Worm (Caenorhabditis elegans) whole organism, L1 larva: ENCODE measurements around the gene T23G7.3.

Source experiments
- aha-1 ChIP-seq: fragments of 150-350 bp; optimal IDR thresholded peaks from 2 replicates; lab custom pipeline; 2014; ENCODE audit warnings: missing biosample characterization, missing genetic modification characterization
- alr-1 ChIP-seq: fragments of 200-800 bp; sonication (Bioruptor generic); optimal IDR thresholded peaks from 2 replicates; lab custom pipeline; 2018; ENCODE audit warnings: borderline replicate concordance, mild to moderate bottlenecking, missing genetic modification characterization, missing compliant biosample characterization
- blmp-1 ChIP-seq: fragments of 150-350 bp; optimal IDR thresholded peaks from 2 replicates; lab custom pipeline; 2014; ENCODE audit warnings: missing biosample characterization, missing genetic modification characterization
- dpl-1 ChIP-seq, 3 experiments: fragments of 150-350 bp in 2 of 3; sonication (generic microtip) in 1 of 3; optimal IDR thresholded peaks; 2 replicates each; lab custom pipeline; 2014 to 2017; ENCODE audit warnings: missing biosample characterization in 3 of 3, missing genetic modification characterization in 3 of 3, missing genetic modification reagents in 3 of 3
- efl-1 ChIP-seq, 4 experiments: fragments of 150-350 bp; optimal IDR thresholded peaks in 3 of 4; peaks in 1 of 4; 1 replicate in 1 of 4; 2 replicates in 3 of 4; lab custom pipeline; 2014; ENCODE audit warnings: missing biosample characterization in 2 of 4, missing genetic modification characterization in 2 of 4, missing genetic modification reagents in 2 of 4
- efl-3 ChIP-seq: fragments of 200-800 bp; sonication (Bioruptor generic); optimal IDR thresholded peaks from 2 replicates; lab custom pipeline; 2018; ENCODE audit warnings: mild to moderate bottlenecking, missing genetic modification characterization, missing compliant biosample characterization
- egl-27 ChIP-seq, 2 experiments: fragments of 150-350 bp in 1 of 2; sonication (generic microtip); optimal IDR thresholded peaks; 3 replicates each; lab custom pipeline; 2017 to 2018; ENCODE audit warnings: missing biosample characterization in 2 of 2, missing genetic modification characterization in 2 of 2, missing genetic modification reagents in 2 of 2
- elt-2 ChIP-seq: sonication (generic microtip); optimal IDR thresholded peaks from 2 replicates; lab custom pipeline; 2016; ENCODE audit warnings: missing genetic modification characterization, mild to moderate bottlenecking, inconsistent platforms, missing compliant biosample characterization, missing genetic modification reagents
- elt-3 ChIP-seq, 6 experiments: fragments of 150-350 bp in 1 of 6; sonication (generic microtip); optimal IDR thresholded peaks; 2 replicates each; lab custom pipeline; 2017 to 2018; ENCODE audit warnings: missing biosample characterization in 6 of 6, missing genetic modification characterization in 6 of 6, inconsistent platforms in 1 of 6
- fkh-8 ChIP-seq: sonication (generic microtip); optimal IDR thresholded peaks from 2 replicates; lab custom pipeline; 2016; ENCODE audit warnings: mild to moderate bottlenecking, missing genetic modification characterization, missing compliant biosample characterization
- grh-1 ChIP-seq: fragments of 200-800 bp; sonication (Bioruptor generic); IDR thresholded peaks from 2 replicates; pipeline ENCODE4 v1.3.6; 2022; ENCODE audit warnings: missing genetic modification reagents, missing genetic modification characterization, missing compliant biosample characterization
- hlh-4 ChIP-seq: sonication (generic microtip); optimal IDR thresholded peaks from 2 replicates; lab custom pipeline; 2016; ENCODE audit warnings: mild to moderate bottlenecking, missing genetic modification characterization, missing compliant biosample characterization
- hpl-2 ChIP-seq: fragments of 150-350 bp; optimal IDR thresholded peaks from 2 replicates; lab custom pipeline; 2014; ENCODE audit warnings: missing biosample characterization, missing genetic modification reagents, missing genetic modification characterization
- jun-1 ChIP-seq: fragments of 150-350 bp; optimal IDR thresholded peaks from 2 replicates; lab custom pipeline; 2014; ENCODE audit warnings: missing biosample characterization, missing genetic modification reagents, missing genetic modification characterization
- lin-14 ChIP-seq: fragments of 200-800 bp; sonication (Bioruptor generic); optimal IDR thresholded peaks from 2 replicates; lab custom pipeline; 2018; ENCODE audit warnings: mild to moderate bottlenecking, missing genetic modification characterization, moderate library complexity, missing compliant biosample characterization
- lin-35 ChIP-seq, 2 experiments: fragments of 150-350 bp; optimal IDR thresholded peaks; 2 replicates each; lab custom pipeline; 2014; ENCODE audit warnings: missing biosample characterization in 2 of 2, missing genetic modification characterization in 2 of 2, missing genetic modification reagents in 2 of 2
- mep-1 ChIP-seq: fragments of 150-350 bp; optimal IDR thresholded peaks from 2 replicates; lab custom pipeline; 2014; ENCODE audit warnings: missing biosample characterization, missing genetic modification characterization
- nhr-11 ChIP-seq: fragments of 150-350 bp; optimal IDR thresholded peaks from 2 replicates; lab custom pipeline; 2014; ENCODE audit warnings: missing biosample characterization, missing genetic modification characterization
- nhr-12 ChIP-seq: sonication (generic microtip); optimal IDR thresholded peaks from 2 replicates; lab custom pipeline; 2017; ENCODE audit warnings: missing biosample characterization, missing genetic modification characterization
- nhr-19 ChIP-seq: fragments of 200-800 bp; sonication (Bioruptor generic); conservative IDR thresholded peaks from 2 replicates; pipeline ENCODE4 v1.3.6; 2022; ENCODE audit warnings: missing genetic modification characterization, missing compliant biosample characterization
- nhr-28 ChIP-seq: fragments of 150-350 bp; optimal IDR thresholded peaks from 2 replicates; lab custom pipeline; 2014; ENCODE audit warnings: missing biosample characterization, missing genetic modification characterization
- nhr-71 ChIP-seq: sonication (generic microtip); optimal IDR thresholded peaks from 2 replicates; lab custom pipeline; 2016; ENCODE audit warnings: mild to moderate bottlenecking, missing genetic modification characterization, moderate library complexity, missing compliant biosample characterization
- nhr-76 ChIP-seq: sonication (generic microtip); optimal IDR thresholded peaks from 2 replicates; lab custom pipeline; 2017; ENCODE audit warnings: missing biosample characterization, missing genetic modification characterization
- nhr-85 ChIP-seq: sonication (generic microtip); peaks from one replicate; lab custom pipeline; 2016; ENCODE audit warnings: missing genetic modification characterization, inconsistent platforms, missing compliant biosample characterization
- pag-3 ChIP-seq: sonication (generic microtip); optimal IDR thresholded peaks from 2 replicates; lab custom pipeline; 2017; ENCODE audit warnings: missing genetic modification characterization, mild to moderate bottlenecking, missing compliant biosample characterization, antibody characterized with exemption, borderline replicate concordance; ENCODE audit not compliant: insufficient read depth
- pax-3 ChIP-seq: fragments of 200-800 bp; sonication (Bioruptor generic); optimal IDR thresholded peaks from 2 replicates; lab custom pipeline; 2018; ENCODE audit warnings: mild to moderate bottlenecking, missing genetic modification characterization, moderate library complexity, missing compliant biosample characterization
- rnt-1 ChIP-seq: sonication (generic microtip); optimal IDR thresholded peaks from 2 replicates; lab custom pipeline; 2016; ENCODE audit warnings: mild to moderate bottlenecking, missing genetic modification characterization, moderate library complexity, missing compliant biosample characterization
- unc-30 ChIP-seq: sonication (generic microtip); optimal IDR thresholded peaks from 2 replicates; lab custom pipeline; 2017; ENCODE audit warnings: missing biosample characterization, missing genetic modification characterization
- ztf-4 ChIP-seq: fragments of 150-350 bp; optimal IDR thresholded peaks from 2 replicates; lab custom pipeline; 2014; ENCODE audit warnings: missing biosample characterization, missing genetic modification characterization

T23G7.3 gene

DNA sequence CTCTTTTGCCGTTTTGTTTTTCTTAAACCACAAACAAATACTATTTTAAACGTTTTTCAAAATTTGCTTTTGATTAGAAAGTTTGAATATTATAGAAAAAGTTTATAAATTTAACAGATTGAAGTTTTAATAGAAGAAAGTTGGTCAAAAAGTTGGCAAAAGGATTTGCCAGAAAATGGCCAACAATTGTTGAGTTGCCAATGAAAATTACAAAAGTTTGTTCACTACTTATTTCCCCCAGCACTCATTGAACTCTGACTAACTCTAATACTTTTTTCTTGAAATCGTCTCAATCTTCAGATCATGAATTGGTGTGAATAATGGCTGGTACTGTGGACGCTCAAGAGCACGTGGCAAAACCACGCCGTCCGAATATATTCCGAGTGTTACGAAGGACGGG is 42.4 kb upstream of the T23G7.3 start, which contains the start of gene ZK1067.4:
TSS of gene ZK1067.4 (plus strand) at position 301 of the 400 bp plus-strand sequence.
- TF ChIP-seq nhr-12 (no peak), aha-1 (no peak)

ce11 chrII:9197212-9197611 is 29.6 kb upstream of the T23G7.3 start, which contains the start of gene let-23:
Gene let-23 (plus strand): TSS chrII:9197512.
- TF ChIP-seq efl-1 (optimal IDR thresholded peaks at IDR 0.05; lab: Kevin White, UChicago) (no peak), efl-1 (GFP tag; optimal IDR thresholded peaks at IDR 0.05 in 1 of 2; lab: Kevin White, UChicago) (peak in 1 of 2 experiments; percentile 32), egl-27 (tag; optimal IDR thresholded peaks at IDR 0.05; lab: Kevin White, UChicago) (no peak), nhr-71 (tag; lab: Kevin White, UChicago) (no peak)

DNA sequence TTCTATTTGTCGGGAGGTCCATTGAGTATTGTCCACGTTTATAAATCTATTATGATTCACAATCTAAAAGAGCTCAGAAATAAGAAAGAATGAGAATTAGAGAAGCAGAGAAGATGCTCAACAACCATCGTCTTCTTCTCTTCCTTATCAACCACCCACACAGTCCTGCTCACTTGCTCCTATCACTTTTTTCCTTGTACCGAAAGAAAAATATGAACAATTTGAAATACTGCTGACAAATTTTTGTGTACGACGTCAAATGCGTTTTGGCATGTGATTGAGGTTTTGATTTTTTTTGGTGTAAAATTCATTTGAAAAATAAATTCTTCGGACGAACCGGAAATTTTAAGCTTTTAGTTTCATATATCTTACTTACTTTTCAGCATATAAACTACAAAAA is 28.7 kb upstream of the T23G7.3 start:
- TF ChIP-seq elt-2 (peak; percentile 49), alr-1 (no peak), lin-35 (GFP tag; optimal IDR thresholded peaks at IDR 0.05; lab: Kevin White, UChicago) (peak in 1 of 2 experiments; percentile 8)

ce11 chrII:9194195-9194594 is 26.6 kb upstream of the T23G7.3 start, which contains the start of gene twk-4:
Gene twk-4 (minus strand): TSS chrII:9194295.
- no peak for TF ChIP-seq pag-3 (tag; lab: Kevin White, UChicago)
- no peak for TF ChIP-seq efl-1 (optimal IDR thresholded peaks at IDR 0.05; lab: Kevin White, UChicago)
- TF ChIP-seq efl-1 (GFP tag; optimal IDR thresholded peaks at IDR 0.05 in 1 of 2; lab: Kevin White, UChicago), result peak in 1 of 2 experiments; percentile 27
- no peak for TF ChIP-seq jun-1 (tag; lab: Kevin White, UChicago)

DNA sequence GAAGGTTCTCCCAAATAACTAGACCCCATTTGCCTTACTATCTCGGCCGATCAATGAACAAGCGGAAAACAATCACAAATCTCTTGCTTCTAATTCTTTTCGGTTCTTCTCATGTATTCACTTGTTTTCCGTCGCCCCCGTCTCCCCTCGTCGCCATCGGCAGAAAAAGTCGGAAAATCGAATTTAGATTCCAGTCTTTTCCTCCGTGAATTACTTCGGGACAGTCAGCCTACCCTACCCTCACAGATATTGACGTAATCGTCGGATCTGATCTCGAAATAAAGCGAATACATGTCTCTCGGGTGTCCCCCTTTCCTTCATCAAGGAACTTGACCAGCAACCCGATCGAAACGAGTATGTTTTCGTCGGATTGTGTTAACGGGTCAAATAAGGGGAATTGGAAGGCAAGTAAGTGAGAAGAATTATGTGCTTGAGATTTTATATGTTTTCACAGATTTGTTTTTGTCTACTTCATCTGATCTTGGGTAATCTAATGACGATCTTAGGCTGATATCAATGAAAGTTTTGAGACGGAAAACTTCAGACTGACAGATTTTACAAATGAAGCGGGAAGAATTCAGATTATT is 23.0 kb upstream of the T23G7.3 start:
- TF ChIP-seq blmp-1 (tag; lab: Kevin White, UChicago) (peak; percentile 62), hlh-4 (tag; lab: Kevin White, UChicago) (no peak), nhr-28 (tag; lab: Kevin White, UChicago) (no peak), rnt-1 (tag; lab: Kevin White, UChicago) (no peak), nhr-19 (no peak), nhr-71 (tag; lab: Kevin White, UChicago) (no peak)

- TF ChIP-seq elt-3 (tag; optimal IDR thresholded peaks at IDR 0.05; lab: Kevin White, UChicago) (peak in 1 of 6 experiments; percentile 17), ztf-4 (no peak), blmp-1 (tag; lab: Kevin White, UChicago) (peak; percentile 79), lin-14 (GFP tag; lab: Kevin White, UChicago) (peak; percentile 70), mep-1 (tag; lab: Kevin White, UChicago) (peak; percentile 38), nhr-85 (tag; lab: Kevin White, UChicago) (peak; percentile 86)
- TF ChIP-seq, all 84 proteins: peak for 5
These were observed 22.0 kb upstream of the T23G7.3 start for ce11 chrII:9189648-9190047.

ce11 chrII:9188380-9188779 is 20.8 kb upstream of the T23G7.3 start, which contains the start of gene sym-2:
Gene sym-2 (minus strand): TSS chrII:9188480.
- TF ChIP-seq hpl-2 (GFP tag; lab: Kevin White, UChicago) (no peak), pax-3 (no peak), efl-3 (GFP tag; lab: Kevin White, UChicago) (no peak), fkh-8 (no peak), unc-30 (tag; lab: Kevin White, UChicago) (no peak), blmp-1 (tag; lab: Kevin White, UChicago) (peak; percentile 25), grh-1 (GFP tag; lab: Robert Waterston, UW) (0 out of 2 replicates have a peak, but pooled peaks have one; percentile 22), aha-1 (no peak), egl-27 (tag; optimal IDR thresholded peaks at IDR 0.05; lab: Kevin White, UChicago) (no peak), nhr-76 (tag; lab: Kevin White, UChicago) (no peak), dpl-1 (GFP tag; optimal IDR thresholded peaks at IDR 0.05; lab: Kevin White, UChicago) (no peak), lin-14 (GFP tag; lab: Kevin White, UChicago) (no peak), nhr-11 (tag; lab: Kevin White, UChicago) (no peak)
